Worm (Caenorhabditis elegans) whole organism, late embryonic: Measurements from ENCODE around the gene Y39G8B.9.

Experiments
- T23F11.4 ChIP-seq: fragments of 200-800 bp; sonication (Bioruptor generic); optimal IDR thresholded peaks from 2 replicates; lab custom pipeline; 2018; ENCODE audit warnings: mild to moderate bottlenecking, missing genetic modification characterization, missing compliant biosample characterization
- ahr-1 ChIP-seq: sonication (generic microtip); optimal IDR thresholded peaks from 2 replicates; lab custom pipeline; 2016; ENCODE audit warnings: missing genetic modification characterization, missing compliant biosample characterization
- ama-1 ChIP-seq: fragments of 150-350 bp; optimal IDR thresholded peaks from 2 replicates; lab custom pipeline; 2014
- ceh-18 ChIP-seq: sonication (generic microtip); optimal IDR thresholded peaks from 2 replicates; lab custom pipeline; 2016; ENCODE audit warnings: missing genetic modification characterization, missing compliant biosample characterization
- ceh-2 ChIP-seq: sonication (generic microtip); optimal IDR thresholded peaks from 2 replicates; lab custom pipeline; 2016; ENCODE audit warnings: missing genotype, missing genetic modification characterization, missing compliant biosample characterization
- ceh-30 ChIP-seq: fragments of 150-350 bp; optimal IDR thresholded peaks from 2 replicates; lab custom pipeline; 2014; ENCODE audit warnings: missing biosample characterization, missing genetic modification characterization
- ceh-31 ChIP-seq: sonication (generic microtip); optimal IDR thresholded peaks from 2 replicates; lab custom pipeline; 2016; ENCODE audit warnings: missing genetic modification characterization, missing compliant biosample characterization
- ceh-34 ChIP-seq: sonication (generic microtip); optimal IDR thresholded peaks from 2 replicates; lab custom pipeline; 2016; ENCODE audit warnings: mild to moderate bottlenecking, missing genetic modification characterization, missing compliant biosample characterization
- ceh-9 ChIP-seq: sonication (generic microtip); optimal IDR thresholded peaks from 2 replicates; lab custom pipeline; 2016; ENCODE audit warnings: mild to moderate bottlenecking, missing genetic modification characterization, inconsistent platforms, missing compliant biosample characterization
- che-1 ChIP-seq: sonication (generic microtip); optimal IDR thresholded peaks from 2 replicates; lab custom pipeline; 2016; ENCODE audit warnings: mild to moderate bottlenecking, missing genetic modification characterization, missing compliant biosample characterization
- dmd-4 ChIP-seq: sonication (generic microtip); optimal IDR thresholded peaks from 2 replicates; lab custom pipeline; 2016; ENCODE audit warnings: borderline replicate concordance, missing genetic modification characterization, missing compliant biosample characterization
- elt-2 ChIP-seq: sonication (generic microtip); optimal IDR thresholded peaks from 2 replicates; lab custom pipeline; 2016; ENCODE audit warnings: missing genetic modification reagents, missing genetic modification characterization, missing compliant biosample characterization
- elt-4 ChIP-seq: sonication (generic microtip); optimal IDR thresholded peaks from 2 replicates; lab custom pipeline; 2016; ENCODE audit warnings: missing genetic modification characterization, missing compliant biosample characterization
- fax-1 ChIP-seq: sonication (generic microtip); optimal IDR thresholded peaks from 2 replicates; lab custom pipeline; 2016; ENCODE audit warnings: missing genotype, missing genetic modification characterization, missing compliant biosample characterization
- fkh-10 ChIP-seq: fragments of 150-350 bp; optimal IDR thresholded peaks from 2 replicates; lab custom pipeline; 2014; ENCODE audit warnings: missing biosample characterization, missing genetic modification reagents, missing genetic modification characterization
- fkh-6 ChIP-seq: sonication (generic microtip); optimal IDR thresholded peaks from 2 replicates; lab custom pipeline; 2016; ENCODE audit warnings: missing genetic modification characterization, missing compliant biosample characterization
- gmeb-2 ChIP-seq: sonication (generic microtip); optimal IDR thresholded peaks from 2 replicates; lab custom pipeline; 2016; ENCODE audit warnings: missing genetic modification characterization, inconsistent platforms, missing compliant biosample characterization
- hlh-15 ChIP-seq: sonication (generic microtip); optimal IDR thresholded peaks from 2 replicates; lab custom pipeline; 2016; ENCODE audit warnings: missing genetic modification characterization, missing compliant biosample characterization
- hlh-6 ChIP-seq: sonication (generic microtip); optimal IDR thresholded peaks from 2 replicates; lab custom pipeline; 2016; ENCODE audit warnings: missing genotype, missing genetic modification characterization, missing compliant biosample characterization
- hlh-8 ChIP-seq: sonication (generic microtip); optimal IDR thresholded peaks from 2 replicates; lab custom pipeline; 2016; ENCODE audit warnings: missing genotype, missing genetic modification characterization, missing compliant biosample characterization
- lim-6 ChIP-seq: sonication (generic microtip); optimal IDR thresholded peaks from 2 replicates; lab custom pipeline; 2016; ENCODE audit warnings: missing genetic modification characterization, missing compliant biosample characterization
- mec-3 ChIP-seq: sonication (generic microtip); optimal IDR thresholded peaks from 2 replicates; lab custom pipeline; 2016; ENCODE audit warnings: borderline replicate concordance, missing genetic modification characterization, missing compliant biosample characterization
- nfya-1 ChIP-seq: sonication (generic microtip); optimal IDR thresholded peaks from 2 replicates; lab custom pipeline; 2017; ENCODE audit warnings: missing genetic modification characterization, mild to moderate bottlenecking, missing compliant biosample characterization, antibody characterized with exemption, moderate library complexity
- odd-2 ChIP-seq: sonication (generic microtip); optimal IDR thresholded peaks from 2 replicates; lab custom pipeline; 2017; ENCODE audit warnings: antibody characterized with exemption, mild to moderate bottlenecking, missing genetic modification characterization, missing compliant biosample characterization
- pag-3 ChIP-seq: sonication (generic microtip); optimal IDR thresholded peaks from 2 replicates; lab custom pipeline; 2016; ENCODE audit warnings: missing compliant biosample characterization, missing genetic modification characterization, borderline replicate concordance
- pax-1 ChIP-seq: fragments of 150-350 bp; optimal IDR thresholded peaks from 2 replicates; lab custom pipeline; 2014; ENCODE audit warnings: missing biosample characterization, missing genetic modification characterization
- pha-4 ChIP-seq: fragments of 150-350 bp; optimal IDR thresholded peaks from 2 replicates; lab custom pipeline; 2018; ENCODE audit warnings: missing biosample characterization, missing genetic modification reagents, missing genetic modification characterization
- pqm-1 ChIP-seq: sonication (generic microtip); optimal IDR thresholded peaks from 2 replicates; lab custom pipeline; 2016; ENCODE audit warnings: missing genetic modification characterization, missing compliant biosample characterization
- pros-1 ChIP-seq: fragments of 150-350 bp; optimal IDR thresholded peaks from 2 replicates; lab custom pipeline; 2014; ENCODE audit warnings: missing biosample characterization, missing genetic modification reagents, missing genetic modification characterization
- ref-2 ChIP-seq: sonication (generic microtip); optimal IDR thresholded peaks from 2 replicates; lab custom pipeline; 2016; ENCODE audit warnings: missing genetic modification characterization, missing compliant biosample characterization
- sdc-2 ChIP-seq: sonication (generic microtip); optimal IDR thresholded peaks from 2 replicates; lab custom pipeline; 2016; ENCODE audit warnings: missing genotype, missing genetic modification characterization, missing compliant biosample characterization
- sox-4 ChIP-seq: sonication (generic microtip); optimal IDR thresholded peaks from 2 replicates; lab custom pipeline; 2017; ENCODE audit warnings: mild to moderate bottlenecking, missing genetic modification characterization, inconsistent platforms, missing compliant biosample characterization
- tbx-2 ChIP-seq: sonication (generic microtip); optimal IDR thresholded peaks from 2 replicates; lab custom pipeline; 2016; ENCODE audit warnings: missing genetic modification characterization, missing compliant biosample characterization
- tbx-7 ChIP-seq: sonication (generic microtip); optimal IDR thresholded peaks from 2 replicates; lab custom pipeline; 2016; ENCODE audit warnings: missing genotype, missing genetic modification characterization, missing compliant biosample characterization
- ttx-3 ChIP-seq: sonication (generic microtip); optimal IDR thresholded peaks from 2 replicates; lab custom pipeline; 2016; ENCODE audit warnings: missing genetic modification reagents, missing genetic modification characterization, missing compliant biosample characterization
- unc-3 ChIP-seq, 2 experiments: fragments of 200-800 bp in 1 of 2; sonication (Bioruptor generic) in 1 of 2; sonication (generic microtip) in 1 of 2; conservative IDR thresholded peaks in 1 of 2; optimal IDR thresholded peaks in 1 of 2; 2 replicates each; pipeline versions ENCODE4 v1.3.6 to Lab custom; 2016 to 2022; ENCODE audit warnings: missing compliant biosample characterization in 2 of 2, missing genetic modification characterization in 2 of 2, missing genetic modification reagents in 1 of 2
- unc-86 ChIP-seq: sonication (generic microtip); optimal IDR thresholded peaks from 2 replicates; lab custom pipeline; 2016; ENCODE audit warnings: missing genetic modification characterization, missing compliant biosample characterization

Y39G8B.9 gene

ce11 chrII:13945527-13945926 is 35.6 kb upstream of the Y39G8B.9 start:
- TF ChIP-seq pros-1 (tag; lab: Kevin White, UChicago), result no peak

DNA sequence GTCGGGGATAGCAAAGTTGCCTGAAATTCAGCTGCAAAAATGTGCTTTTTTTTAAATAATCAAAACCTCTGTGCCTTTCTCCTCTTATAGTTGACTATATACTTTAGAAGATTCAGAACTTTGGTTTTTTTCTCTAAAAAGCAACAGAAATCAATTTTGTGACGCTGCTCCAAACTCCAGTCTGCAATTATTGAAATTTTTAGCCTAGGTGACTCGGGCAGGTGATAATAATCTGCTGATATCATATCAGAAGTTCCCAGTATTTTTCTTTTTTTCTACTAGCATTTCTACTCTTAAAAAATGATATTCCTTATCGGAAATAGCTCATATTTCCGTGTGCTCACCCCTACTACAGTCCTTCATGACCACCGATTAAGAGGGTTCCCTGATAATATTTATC is 31.9 kb upstream of the Y39G8B.9 start, which contains the start of gene sre-44:
sre-44 (plus strand) TSS at position 301 of the 400 bp plus-strand sequence.
- TF ChIP-seq fkh-6 (tag; lab: Kevin White, UChicago), result no peak
- TF ChIP-seq elt-2 (tag; lab: Kevin White, UChicago), result peak; percentile 54
- no peak for TF ChIP-seq T23F11.4 (GFP tag; lab: Kevin White, UChicago)
- no peak for TF ChIP-seq nfya-1 (tag; lab: Kevin White, UChicago)
- TF ChIP-seq gmeb-2 (tag; lab: Kevin White, UChicago), result no peak
- no peak for TF ChIP-seq ceh-18 (tag; lab: Kevin White, UChicago)

ce11 chrII:13951986-13952385 is 29.2 kb upstream of the Y39G8B.9 start:
- TF ChIP-seq elt-2 (tag; lab: Kevin White, UChicago) (no peak), tbx-2 (no peak), mec-3 (tag; lab: Kevin White, UChicago) (no peak), dmd-4 (tag; lab: Kevin White, UChicago) (no peak), pha-4 (no peak)
- TF ChIP-seq, all 69 proteins: peak for 0

- TF ChIP-seq ref-2 (no peak), elt-2 (tag; lab: Kevin White, UChicago) (peak; percentile 59)
These were observed 27.1 kb upstream of the Y39G8B.9 start for ce11 chrII:13954077-13954476.

DNA sequence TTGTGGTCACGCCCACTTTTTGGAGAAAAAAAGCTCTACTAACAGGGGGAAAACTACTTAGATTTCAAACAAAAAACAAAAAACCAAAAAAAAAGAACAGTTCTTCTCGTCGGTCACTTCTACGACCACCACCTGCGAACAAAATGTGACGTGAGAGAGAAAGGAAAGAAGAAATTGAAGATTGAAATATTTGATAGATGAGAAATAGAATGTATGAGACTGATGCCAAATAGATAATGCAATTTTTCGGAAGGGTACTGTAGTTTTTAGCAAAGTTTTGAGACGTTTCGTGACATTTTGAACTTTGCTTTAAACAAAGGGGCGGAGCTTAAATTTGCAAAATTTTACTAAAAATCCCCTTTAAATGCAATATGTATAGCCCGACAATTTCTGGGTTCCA is 26.2 kb upstream of the Y39G8B.9 start:
- no peak for TF ChIP-seq ahr-1
- no peak for TF ChIP-seq ceh-31 (tag; lab: Kevin White, UChicago)
- TF ChIP-seq che-1 (tag; lab: Kevin White, UChicago), result no peak
- no peak for TF ChIP-seq odd-2 (tag; lab: Kevin White, UChicago)
- TF ChIP-seq unc-86 (tag; lab: Kevin White, UChicago), result no peak
- no peak for TF ChIP-seq lim-6 (tag; lab: Kevin White, UChicago)
- no peak for TF ChIP-seq ceh-18 (tag; lab: Kevin White, UChicago)
- TF ChIP-seq unc-3 (GFP tag; conservative IDR thresholded peaks at IDR 0.05; lab: Robert Waterston, UW), result no peak
- TF ChIP-seq unc-3 (tag; optimal IDR thresholded peaks at IDR 0.05; lab: Kevin White, UChicago), result no peak
- no peak for TF ChIP-seq ceh-2 (tag; lab: Kevin White, UChicago)
- no peak for TF ChIP-seq ceh-30 (tag; lab: Kevin White, UChicago)

- peak; percentile 23 for TF ChIP-seq pqm-1 (tag; lab: Kevin White, UChicago)
- no peak for TF ChIP-seq mec-3 (tag; lab: Kevin White, UChicago)
- no peak for TF ChIP-seq ceh-34 (tag; lab: Kevin White, UChicago)
- TF ChIP-seq gmeb-2 (tag; lab: Kevin White, UChicago), result no peak
- no peak for TF ChIP-seq hlh-15 (tag; lab: Kevin White, UChicago)
- no peak for TF ChIP-seq ceh-31 (tag; lab: Kevin White, UChicago)
- TF ChIP-seq sdc-2, result no peak
- no peak for TF ChIP-seq ceh-30 (tag; lab: Kevin White, UChicago)
- TF ChIP-seq ama-1, result no peak
- TF ChIP-seq pros-1 (tag; lab: Kevin White, UChicago), result no peak
- peak; percentile 79 for TF ChIP-seq elt-2 (tag; lab: Kevin White, UChicago)
- no peak for TF ChIP-seq sox-4 (tag; lab: Kevin White, UChicago)
These were observed 24.6 kb upstream of the Y39G8B.9 start for ce11 chrII:13956529-13956928.

- TF ChIP-seq ceh-9, result no peak
- no peak for TF ChIP-seq pag-3
- TF ChIP-seq fkh-10 (GFP tag; lab: Kevin White, UChicago), result no peak
- no peak for TF ChIP-seq ama-1
- TF ChIP-seq pros-1 (tag; lab: Kevin White, UChicago), result no peak
- TF ChIP-seq sdc-2, result no peak
- no peak for TF ChIP-seq tbx-7 (tag; lab: Kevin White, UChicago)
- no peak for TF ChIP-seq elt-4
- TF ChIP-seq ttx-3 (tag; lab: Kevin White, UChicago), result no peak
- TF ChIP-seq pax-1 (tag; lab: Kevin White, UChicago), result no peak
- no peak for TF ChIP-seq hlh-6
- TF ChIP-seq nfya-1 (tag; lab: Kevin White, UChicago), result no peak
- TF ChIP-seq fax-1, result no peak
- no peak for TF ChIP-seq tbx-2
- no peak for TF ChIP-seq che-1 (tag; lab: Kevin White, UChicago)
- no peak for TF ChIP-seq hlh-8
These were observed 23.7 kb upstream of the Y39G8B.9 start, which contains the start of gene zip-3 for ce11 chrII:13957437-13957836. Gene zip-3 (minus strand): TSS chrII:13957457.
